Worm (Caenorhabditis elegans): ENCODE measurements around the gene ZC84.1.
A peak's percentile ranks its signal among the peaks of the same experiment; 100 is the strongest.

ZC84.1 gene

ce11 chrIII:9228722-9229121 is 22.6 kb upstream of the ZC84.1 start, which contains the start of gene rnr-1 (continued):
- TF ChIP-seq die-1 (tag; optimal IDR thresholded peaks at IDR 0.05) (no peak), dox-1 (GFP tag; IDR thresholded peaks at IDR 0.05) (peak; percentile 19; the same call in 1 of the 2 replicates), nhr-27 (tag; optimal IDR thresholded peaks at IDR 0.05) (no peak), let-526 (GFP tag; IDR thresholded peaks at IDR 0.05) (no peak), Y95B8A.8 (GFP tag; IDR thresholded peaks at IDR 0.05) (no peak), ceh-100 (GFP tag; IDR thresholded peaks at IDR 0.05) (no peak), ceh-58 (GFP tag; IDR thresholded peaks at IDR 0.05) (no peak), nfya-2 (GFP tag; IDR thresholded peaks at IDR 0.05) (no peak), nhr-120 (GFP tag; IDR thresholded peaks at IDR 0.05) (no peak), let-607 (tag; optimal IDR thresholded peaks at IDR 0.05) (no peak), B0261.1 (tag; optimal IDR thresholded peaks at IDR 0.05) (no peak), ets-4 (GFP tag; optimal IDR thresholded peaks at IDR 0.05) (no peak), snpc-1.1 (tag; optimal IDR thresholded peaks at IDR 0.05; ENCODE audit: insufficient read depth) (no peak), F23B12.7 (tag; optimal IDR thresholded peaks at IDR 0.05; ENCODE audit: insufficient read depth) (no peak), xnd-1 (tag; optimal IDR thresholded peaks at IDR 0.05) (peak; percentile 97), nhr-80 (tag; optimal IDR thresholded peaks at IDR 0.05) (no peak), madf-3 (GFP tag; IDR thresholded peaks at IDR 0.05) (no peak), B0336.3 (GFP tag; IDR thresholded peaks at IDR 0.05) (peak; percentile 22; the same call in 1 of the 2 replicates), D2030.7 (GFP tag; IDR thresholded peaks at IDR 0.05) (peak; percentile 88), him-1 (tag; optimal IDR thresholded peaks at IDR 0.05) (peak; percentile 24), repo-1 (tag; optimal IDR thresholded peaks at IDR 0.05) (no peak), mes-4 (tag; optimal IDR thresholded peaks at IDR 0.05) (no peak), T07F8.4 (tag; optimal IDR thresholded peaks at IDR 0.05) (no peak), ztf-3 (GFP tag; optimal IDR thresholded peaks at IDR 0.05) (no peak), B0035.1 (tag; optimal IDR thresholded peaks at IDR 0.05) (no peak), somi-1 (GFP tag; optimal IDR thresholded peaks at IDR 0.05) (no peak), nhr-90 (tag; optimal IDR thresholded peaks at IDR 0.05) (no peak), dpl-1 (GFP tag; optimal IDR thresholded peaks at IDR 0.05) (peak; percentile 73), lir-1 (GFP tag; conservative IDR thresholded peaks at IDR 0.05) (no peak), F55B11.4 (tag; optimal IDR thresholded peaks at IDR 0.05; ENCODE audit: borderline replicate concordance, insufficient read depth) (no peak), hmg-1.2 (GFP tag; IDR thresholded peaks at IDR 0.05) (peak; percentile 19; the same call in 1 of the 2 replicates), cebp-1 (GFP tag; IDR thresholded peaks at IDR 0.05) (no peak), cebp-1 (tag; optimal IDR thresholded peaks at IDR 0.05) (no peak), ztf-22 (GFP tag; optimal IDR thresholded peaks at IDR 0.05) (no peak), mxl-1 (tag; optimal IDR thresholded peaks at IDR 0.05) (no peak), Y79H2A.3 (GFP tag; conservative IDR thresholded peaks at IDR 0.05) (0 out of 2 replicates have a peak, but pooled peaks have one; percentile 44), hlh-26 (GFP tag; conservative IDR thresholded peaks at IDR 0.05) (no peak)

ce11 chrIII:9228190-9228589 is 22.1 kb upstream of the ZC84.1 start:
- TF ChIP-seq pbrm-1 (GFP tag; IDR thresholded peaks at IDR 0.05) (0 out of 2 replicates have a peak, but pooled peaks have one; percentile 7), ztf-3 (GFP tag; optimal IDR thresholded peaks at IDR 0.05) (no peak), dpl-1 (GFP tag; optimal IDR thresholded peaks at IDR 0.05) (peak; percentile 57), efl-1 (GFP tag; optimal IDR thresholded peaks at IDR 0.05) (peak; percentile 84), nhr-80 (tag; optimal IDR thresholded peaks at IDR 0.05) (peak; percentile 20), B0336.3 (GFP tag; IDR thresholded peaks at IDR 0.05) (peak; percentile 35; the same call in 1 of the 2 replicates), lin-40 (tag; optimal IDR thresholded peaks at IDR 0.05) (no peak), tlf-1 (GFP tag; optimal IDR thresholded peaks at IDR 0.05) (no peak), dox-1 (GFP tag; IDR thresholded peaks at IDR 0.05) (0 out of 2 replicates have a peak, but pooled peaks have one; percentile 3), D2030.7 (GFP tag; IDR thresholded peaks at IDR 0.05) (0 out of 2 replicates have a peak, but pooled peaks have one; percentile 30), hlh-12 (tag; optimal IDR thresholded peaks at IDR 0.05) (no peak), ekl-4 (GFP tag; IDR thresholded peaks at IDR 0.05) (no peak), F55B11.4 (tag; optimal IDR thresholded peaks at IDR 0.05; ENCODE audit: borderline replicate concordance, insufficient read depth) (no peak), B0261.1 (tag; optimal IDR thresholded peaks at IDR 0.05) (no peak), ZK185.1 (tag; optimal IDR thresholded peaks at IDR 0.05; ENCODE audit: poor library complexity, severe bottlenecking) (peak; percentile 22), mcd-1 (GFP tag; IDR thresholded peaks at IDR 0.05) (peak; percentile 79), Y95B8A.8 (GFP tag; IDR thresholded peaks at IDR 0.05) (no peak), madf-6 (GFP tag; IDR thresholded peaks at IDR 0.05) (peak; percentile 34; the same call in 1 of the 2 replicates), attf-5 (GFP tag; optimal IDR thresholded peaks at IDR 0.05) (peak; percentile 1), lin-54 (GFP tag; optimal IDR thresholded peaks at IDR 0.05) (peak; percentile 38)
